Fruit fly (Drosophila melanogaster): Measurements from ENCODE around the gene Hsc70-3.

The Hsc70-3 gene

DNA sequence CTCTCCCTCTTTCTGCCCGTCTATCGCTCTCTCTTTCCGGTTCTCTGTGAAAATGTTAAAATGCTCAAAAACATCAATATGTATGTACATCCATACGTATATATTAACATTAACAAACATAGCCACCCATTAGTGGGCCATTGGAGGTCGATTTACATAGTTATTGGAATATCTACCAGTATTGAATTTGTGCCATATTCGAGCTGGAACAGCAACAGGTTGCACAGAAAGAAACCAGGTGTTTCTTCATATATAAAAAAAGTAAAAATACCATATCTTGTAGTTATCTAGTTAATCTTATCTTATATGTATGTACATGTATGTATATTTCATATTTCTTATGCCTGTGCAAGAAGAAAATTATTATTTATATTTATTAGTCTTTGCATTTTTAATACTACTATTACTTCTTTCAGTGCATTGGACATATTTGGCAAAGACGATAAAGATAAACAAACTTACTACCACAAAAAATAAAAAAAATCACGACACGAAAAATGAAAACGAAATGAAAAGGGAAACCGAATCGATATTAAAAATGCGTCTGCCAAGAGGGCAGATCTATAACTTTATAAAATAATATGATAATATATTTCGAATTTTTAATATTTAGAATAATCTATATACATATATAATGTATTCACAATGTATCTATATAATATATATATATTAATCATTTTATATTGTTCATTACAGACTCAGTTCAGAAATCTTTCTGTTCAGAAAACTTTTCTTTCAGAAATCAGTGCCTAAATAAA, 41.8 kb upstream of the Hsc70-3 start (continued):
- TF ChIP-seq CG6254 (GFP tag; optimal IDR thresholded peaks at IDR 0.05) = no peak
- no peak for TF ChIP-seq Pdp1 (GFP tag; optimal IDR thresholded peaks at IDR 0.05)
- TF ChIP-seq CG4360 (GFP tag; IDR thresholded peaks at IDR 0.05) = no peak
- TF ChIP-seq CG10431 (GFP tag; optimal IDR thresholded peaks at IDR 0.05) = no peak
- peak; percentile 44; the same call in 1 of the 2 replicates for TF ChIP-seq Ada2b (GFP tag; IDR thresholded peaks at IDR 0.05)
- no peak for TF ChIP-seq Jarid2 (GFP tag; optimal IDR thresholded peaks at IDR 0.05)
- no peak for TF ChIP-seq kah (GFP tag; optimal IDR thresholded peaks at IDR 0.05)
- TF ChIP-seq repo (GFP tag; optimal IDR thresholded peaks at IDR 0.05) = no peak
- TF ChIP-seq NfI (GFP tag; optimal IDR thresholded peaks at IDR 0.05) = no peak
- TF ChIP-seq Dip3 (GFP tag; optimal IDR thresholded peaks at IDR 0.05) = no peak
- TF ChIP-seq CG9817 (tag; optimal IDR thresholded peaks at IDR 0.05) = peak; percentile 10
- no peak for TF ChIP-seq Drgx (GFP tag; IDR thresholded peaks at IDR 0.05)
- 0 out of 3 replicates have a peak, but pooled peaks have one; percentile 10 for TF ChIP-seq ken (GFP tag; IDR thresholded peaks at IDR 0.05)
- peak; percentile 5 for TF ChIP-seq gsb-n (tag; optimal IDR thresholded peaks at IDR 0.05)
- TF ChIP-seq CG8944 (GFP tag; optimal IDR thresholded peaks at IDR 0.05) = no peak
- peak; percentile 44; the same call in 1 of the 2 replicates for TF ChIP-seq ap (GFP tag; IDR thresholded peaks at IDR 0.05)
- TF ChIP-seq nerfin-1 (tag; optimal IDR thresholded peaks at IDR 0.05) = peak; percentile 13
- TF ChIP-seq CG17359 (tag; optimal IDR thresholded peaks at IDR 0.05) = peak; percentile 71
- no peak for TF ChIP-seq Six4 (GFP tag; optimal IDR thresholded peaks at IDR 0.05)
- TF ChIP-seq CG2678 (tag; optimal IDR thresholded peaks at IDR 0.05) = peak; percentile 69
- TF ChIP-seq sqz (GFP tag; optimal IDR thresholded peaks at IDR 0.05) = peak; percentile 44
- no peak for TF ChIP-seq Antp (GFP tag; optimal IDR thresholded peaks at IDR 0.05)
- no peak; the same call in 2 of the 3 replicates for TF ChIP-seq so (GFP tag; IDR thresholded peaks at IDR 0.05)
- TF ChIP-seq CG11696 (GFP tag; IDR thresholded peaks at IDR 0.05) = no peak
- TF ChIP-seq CG31365 (tag; optimal IDR thresholded peaks at IDR 0.05) = no peak
- TF ChIP-seq Bgb (GFP tag; IDR thresholded peaks at IDR 0.05; ENCODE audit: partially characterized antibody) = no peak
- no peak for TF ChIP-seq CG3163 (GFP tag; optimal IDR thresholded peaks at IDR 0.05)
- no peak for TF ChIP-seq tna (GFP tag; IDR thresholded peaks at IDR 0.05; ENCODE audit: partially characterized antibody)
- TF ChIP-seq CG5953 (GFP tag; IDR thresholded peaks at IDR 0.05) = no peak
- peak; percentile 76 for TF ChIP-seq CG11504 (tag; optimal IDR thresholded peaks at IDR 0.05)
- TF ChIP-seq CG6654 (GFP tag; optimal IDR thresholded peaks at IDR 0.05) = no peak
- TF ChIP-seq Trl (optimal IDR thresholded peaks at IDR 0.05) = peak in 1 of 2 experiments; percentile 11
- TF ChIP-seq Trl (GFP tag; optimal IDR thresholded peaks at IDR 0.05) = no peak
- TF ChIP-seq eve (GFP tag; optimal IDR thresholded peaks at IDR 0.05) = no peak
- TF ChIP-seq Oli (tag; optimal IDR thresholded peaks at IDR 0.05) = peak; percentile 54
- TF ChIP-seq twi (tag; optimal IDR thresholded peaks at IDR 0.05) = no peak
- TF ChIP-seq CG7745 (tag; optimal IDR thresholded peaks at IDR 0.05) = no peak
- TF ChIP-seq CG18011 (GFP tag; optimal IDR thresholded peaks at IDR 0.05) = no peak
- TF ChIP-seq CG16813 (GFP tag; IDR thresholded peaks at IDR 0.05; ENCODE audit: partially characterized antibody) = no peak
- no peak for TF ChIP-seq fd64A (GFP tag; optimal IDR thresholded peaks at IDR 0.05)
- TF ChIP-seq CG2875 (GFP tag; optimal IDR thresholded peaks at IDR 0.05) = no peak
- TF ChIP-seq E2f2 (GFP tag; IDR thresholded peaks at IDR 0.05) = no peak
- no peak for TF ChIP-seq CG7928 (GFP tag; optimal IDR thresholded peaks at IDR 0.05)
- no peak for TF ChIP-seq CG8359 (GFP tag; optimal IDR thresholded peaks at IDR 0.05; ENCODE audit: borderline replicate concordance)
- TF ChIP-seq shn (GFP tag; optimal IDR thresholded peaks at IDR 0.05) = no peak
- no peak for TF ChIP-seq Tbp (GFP tag; optimal IDR thresholded peaks at IDR 0.05)
- no peak for TF ChIP-seq br (optimal IDR thresholded peaks at IDR 0.05)
- no peak for TF ChIP-seq mam (GFP tag; optimal IDR thresholded peaks at IDR 0.05)
- TF ChIP-seq zfh2 (GFP tag; optimal IDR thresholded peaks at IDR 0.05) = no peak
- TF ChIP-seq row (GFP tag; IDR thresholded peaks at IDR 0.05) = peak; percentile 55
